Fruit fly (Drosophila melanogaster): ENCODE measurements around the gene Tango1.

Gene Tango1

dm6 chr2L:6649085-6649754 lies at the start of gene Tango1, which contains the start of gene CG31635:
Gene Tango1, plus strand, starts transcription at chr2L:6649388.
Gene CG31635, minus strand, starts transcription at chr2L:6649114.
- TF ChIP-seq Ets98B (GFP tag; IDR thresholded peaks at IDR 0.05) (peak; percentile 36; the same call in 1 of the 2 replicates), CG8159 (tag; optimal IDR thresholded peaks at IDR 0.05) (no peak), gl (tag; optimal IDR thresholded peaks at IDR 0.05) (no peak), CG8301 (tag; optimal IDR thresholded peaks at IDR 0.05) (no peak), CG12605 (GFP tag; IDR thresholded peaks at IDR 0.05) (no peak), CG32121 (GFP tag; IDR thresholded peaks at IDR 0.05) (no peak)

- peak; percentile 58 for TF ChIP-seq Snoo (tag; optimal IDR thresholded peaks at IDR 0.05)
- 0 out of 2 replicates have a peak, but pooled peaks have one; percentile 17 for TF ChIP-seq rn (GFP tag; IDR thresholded peaks at IDR 0.05)
- TF ChIP-seq CG34367 (tag; optimal IDR thresholded peaks at IDR 0.05): peak; percentile 56
- TF ChIP-seq gl (tag; optimal IDR thresholded peaks at IDR 0.05): no peak
- TF ChIP-seq Ets98B (GFP tag; IDR thresholded peaks at IDR 0.05): peak; percentile 89
- peak; percentile 72 for TF ChIP-seq CG10348 (GFP tag; IDR thresholded peaks at IDR 0.05)
- TF ChIP-seq CG13204 (GFP tag; optimal IDR thresholded peaks at IDR 0.05): no peak
- peak; percentile 73 for TF ChIP-seq CG14655 (GFP tag; optimal IDR thresholded peaks at IDR 0.05)
- peak; percentile 55 for TF ChIP-seq Pif1B (GFP tag; optimal IDR thresholded peaks at IDR 0.05)
- peak; percentile 66 for TF ChIP-seq CG8301 (tag; optimal IDR thresholded peaks at IDR 0.05)
- TF ChIP-seq EcR (GFP tag; optimal IDR thresholded peaks at IDR 0.05): no peak
- TF ChIP-seq CG32121 (GFP tag; IDR thresholded peaks at IDR 0.05): peak; percentile 88
- TF ChIP-seq D1 (tag; optimal IDR thresholded peaks at IDR 0.05): peak; percentile 2
- peak; percentile 79 for TF ChIP-seq CG12605 (GFP tag; IDR thresholded peaks at IDR 0.05)
- peak; percentile 90 for TF ChIP-seq CG4496 (GFP tag; IDR thresholded peaks at IDR 0.05)
- TF ChIP-seq CG17806 (tag; optimal IDR thresholded peaks at IDR 0.05): no peak
- TF ChIP-seq Pif1A (GFP tag; optimal IDR thresholded peaks at IDR 0.05): peak; percentile 78
- peak; percentile 72 for TF ChIP-seq CG15710 (tag; optimal IDR thresholded peaks at IDR 0.05)
- TF ChIP-seq CG8159 (tag; optimal IDR thresholded peaks at IDR 0.05): peak; percentile 78
- peak; percentile 86 for TF ChIP-seq fd96Ca (GFP tag; IDR thresholded peaks at IDR 0.05)
Observed at dm6 chr2L:6601018-6601505, 48.1 kb upstream of the Tango1 start, which contains the start of gene Dpp10. Gene Dpp10, minus strand, starts transcription at chr2L:6601068.

dm6 chr2L:6610683-6611373 lies 38.4 kb upstream of the Tango1 start, which contains the start of gene CG11050:
Gene CG11050, plus strand, starts transcription at chr2L:6611011.
- TF ChIP-seq CG17806 (tag; optimal IDR thresholded peaks at IDR 0.05) (peak; percentile 58), EcR (GFP tag; optimal IDR thresholded peaks at IDR 0.05) (no peak), D1 (tag; optimal IDR thresholded peaks at IDR 0.05) (peak; percentile 30), rn (GFP tag; IDR thresholded peaks at IDR 0.05) (peak; percentile 37), Snoo (tag; optimal IDR thresholded peaks at IDR 0.05) (peak; percentile 58), CG12605 (GFP tag; IDR thresholded peaks at IDR 0.05) (peak; percentile 76), Pif1B (GFP tag; optimal IDR thresholded peaks at IDR 0.05) (peak; percentile 35), CG32121 (GFP tag; IDR thresholded peaks at IDR 0.05) (peak; percentile 77), CG4496 (GFP tag; IDR thresholded peaks at IDR 0.05) (peak; percentile 89), CG10348 (GFP tag; IDR thresholded peaks at IDR 0.05) (no peak), CG14655 (GFP tag; optimal IDR thresholded peaks at IDR 0.05) (peak; percentile 66), gl (tag; optimal IDR thresholded peaks at IDR 0.05) (no peak), CG34367 (tag; optimal IDR thresholded peaks at IDR 0.05) (peak; percentile 54), Ets98B (GFP tag; IDR thresholded peaks at IDR 0.05) (peak; percentile 77), CG13204 (GFP tag; optimal IDR thresholded peaks at IDR 0.05) (no peak), fd96Ca (GFP tag; IDR thresholded peaks at IDR 0.05) (peak; percentile 61; the same call in 2 of the 3 replicates), CG15710 (tag; optimal IDR thresholded peaks at IDR 0.05) (peak; percentile 19), CG8159 (tag; optimal IDR thresholded peaks at IDR 0.05) (peak; percentile 50), CG8301 (tag; optimal IDR thresholded peaks at IDR 0.05) (peak; percentile 68), Pif1A (GFP tag; optimal IDR thresholded peaks at IDR 0.05) (peak; percentile 7), CG9948 (tag; optimal IDR thresholded peaks at IDR 0.05) (peak; percentile 22)

dm6 chr2L:6611374-6612005 lies 37.7 kb upstream of the Tango1 start:
- TF ChIP-seq CG14655 (GFP tag; optimal IDR thresholded peaks at IDR 0.05) (peak; percentile 12), Snoo (tag; optimal IDR thresholded peaks at IDR 0.05) (no peak), fd96Ca (GFP tag; IDR thresholded peaks at IDR 0.05) (0 out of 3 replicates have a peak, but pooled peaks have one; percentile 12), CG8301 (tag; optimal IDR thresholded peaks at IDR 0.05) (peak; percentile 13)

dm6 chr2L:6612477-6613004 lies 36.6 kb upstream of the Tango1 start:
- TF ChIP-seq CG8301 (tag; optimal IDR thresholded peaks at IDR 0.05) (peak; percentile 100), Ets98B (GFP tag; IDR thresholded peaks at IDR 0.05) (peak; percentile 100), CG32121 (GFP tag; IDR thresholded peaks at IDR 0.05) (peak; percentile 100), CG13204 (GFP tag; optimal IDR thresholded peaks at IDR 0.05) (peak; percentile 100), CG8159 (tag; optimal IDR thresholded peaks at IDR 0.05) (peak; percentile 100), CG9948 (tag; optimal IDR thresholded peaks at IDR 0.05) (peak; percentile 100), Pif1B (GFP tag; optimal IDR thresholded peaks at IDR 0.05) (peak; percentile 100), CG15710 (tag; optimal IDR thresholded peaks at IDR 0.05) (peak; percentile 100), D1 (tag; optimal IDR thresholded peaks at IDR 0.05) (peak; percentile 100), CG34367 (tag; optimal IDR thresholded peaks at IDR 0.05) (peak; percentile 100), Snoo (tag; optimal IDR thresholded peaks at IDR 0.05) (peak; percentile 100), CG4496 (GFP tag; IDR thresholded peaks at IDR 0.05) (peak; percentile 100), gl (tag; optimal IDR thresholded peaks at IDR 0.05) (peak; percentile 100), CG12605 (GFP tag; IDR thresholded peaks at IDR 0.05) (peak; percentile 100), EcR (GFP tag; optimal IDR thresholded peaks at IDR 0.05) (peak; percentile 87), CG10348 (GFP tag; IDR thresholded peaks at IDR 0.05) (peak; percentile 100), CG14655 (GFP tag; optimal IDR thresholded peaks at IDR 0.05) (peak; percentile 100), Pif1A (GFP tag; optimal IDR thresholded peaks at IDR 0.05) (peak; percentile 100), CG17806 (tag; optimal IDR thresholded peaks at IDR 0.05) (peak; percentile 100), fd96Ca (GFP tag; IDR thresholded peaks at IDR 0.05) (peak; percentile 100), rn (GFP tag; IDR thresholded peaks at IDR 0.05) (peak; percentile 100)
